Fruit fly (Drosophila melanogaster): ENCODE results near the gene CG33271.

Gene CG33271

DNA sequence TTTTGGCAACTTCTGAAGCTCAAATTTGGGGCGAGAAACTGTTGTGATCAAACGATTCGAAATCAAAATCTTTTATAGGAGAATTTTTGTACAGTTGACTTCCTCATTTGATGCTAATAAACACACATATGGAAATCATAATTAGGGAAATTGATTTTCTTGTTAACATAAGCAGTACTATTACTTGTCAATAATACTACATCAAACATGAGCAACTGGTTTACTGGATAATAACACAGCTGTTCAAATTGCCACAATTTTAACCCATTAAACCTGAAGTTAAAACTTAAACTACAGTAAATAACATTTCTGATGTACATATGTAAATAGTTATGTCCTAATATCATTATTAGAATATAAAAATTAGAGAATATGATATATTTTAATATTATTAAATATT is 2.6 kb upstream of the CG33271 start, which contains the start of gene CG43390 (continued):
- TF ChIP-seq cg (GFP tag; optimal IDR thresholded peaks at IDR 0.05) (no peak), CG12219 (GFP tag; optimal IDR thresholded peaks at IDR 0.05) (no peak), CG43689 (GFP tag; IDR thresholded peaks at IDR 0.05) (no peak), fu2 (GFP tag; optimal IDR thresholded peaks at IDR 0.05) (no peak), lab (GFP tag; optimal IDR thresholded peaks at IDR 0.05) (peak; percentile 88), luna (GFP tag; optimal IDR thresholded peaks at IDR 0.05) (peak; percentile 44), D19B (GFP tag; optimal IDR thresholded peaks at IDR 0.05) (peak; percentile 9), Six4 (GFP tag; optimal IDR thresholded peaks at IDR 0.05) (no peak), dm (GFP tag; optimal IDR thresholded peaks at IDR 0.05) (no peak), aop (GFP tag; IDR thresholded peaks at IDR 0.05) (no peak), sug (tag; optimal IDR thresholded peaks at IDR 0.05) (peak; percentile 39), CG30403 (GFP tag; optimal IDR thresholded peaks at IDR 0.05) (no peak), croc (GFP tag; conservative IDR thresholded peaks at IDR 0.05) (no peak), twi (tag; optimal IDR thresholded peaks at IDR 0.05) (no peak), trem (tag; optimal IDR thresholded peaks at IDR 0.05) (no peak), Pdp1 (GFP tag; optimal IDR thresholded peaks at IDR 0.05) (no peak), CrebB (tag; optimal IDR thresholded peaks at IDR 0.05) (peak; percentile 73), wek (GFP tag; optimal IDR thresholded peaks at IDR 0.05) (peak; percentile 48), CG4707 (GFP tag; optimal IDR thresholded peaks at IDR 0.05) (no peak), pho (GFP tag; optimal IDR thresholded peaks at IDR 0.05) (peak; percentile 27), CG18599 (GFP tag; optimal IDR thresholded peaks at IDR 0.05) (peak; percentile 76), jing (GFP tag; optimal IDR thresholded peaks at IDR 0.05) (no peak), Hey (tag; optimal IDR thresholded peaks at IDR 0.05) (peak; percentile 45), CG10543 (GFP tag; optimal IDR thresholded peaks at IDR 0.05) (no peak), CG12299 (tag; optimal IDR thresholded peaks at IDR 0.05) (peak; percentile 69), CG4730 (GFP tag; IDR thresholded peaks at IDR 0.05) (no peak), CG1603 (tag; optimal IDR thresholded peaks at IDR 0.05) (peak; percentile 41), Camta (GFP tag; optimal IDR thresholded peaks at IDR 0.05) (peak; percentile 7), her (GFP tag; optimal IDR thresholded peaks at IDR 0.05) (peak; percentile 16), CG2120 (GFP tag; optimal IDR thresholded peaks at IDR 0.05) (peak; percentile 59), CG7271 (tag; optimal IDR thresholded peaks at IDR 0.05) (no peak), NK7.1 (GFP tag; optimal IDR thresholded peaks at IDR 0.05) (no peak), crp (GFP tag; optimal IDR thresholded peaks at IDR 0.05) (no peak), HmgZ (tag; optimal IDR thresholded peaks at IDR 0.05) (peak; percentile 68), fd64A (GFP tag; optimal IDR thresholded peaks at IDR 0.05) (no peak), CG17568 (GFP tag; optimal IDR thresholded peaks at IDR 0.05) (peak; percentile 62), CoRest (tag; optimal IDR thresholded peaks at IDR 0.05) (peak; percentile 39), CG10267 (tag; optimal IDR thresholded peaks at IDR 0.05) (no peak), Chrac-16 (GFP tag; optimal IDR thresholded peaks at IDR 0.05) (no peak), CG34422 (GFP tag; IDR thresholded peaks at IDR 0.05) (no peak), Lim3 (GFP tag; IDR thresholded peaks at IDR 0.05) (no peak), bcd (GFP tag; optimal IDR thresholded peaks at IDR 0.05) (peak; percentile 29), lmd (GFP tag; IDR thresholded peaks at IDR 0.05) (no peak), CG17912 (GFP tag; optimal IDR thresholded peaks at IDR 0.05) (no peak), CG8944 (GFP tag; optimal IDR thresholded peaks at IDR 0.05) (no peak), gsb (GFP tag; IDR thresholded peaks at IDR 0.05) (peak; percentile 66), gro (GFP tag; optimal IDR thresholded peaks at IDR 0.05) (peak; percentile 59), gem (tag; optimal IDR thresholded peaks at IDR 0.05) (peak; percentile 59), NC2α (GFP tag; optimal IDR thresholded peaks at IDR 0.05) (no peak), Spps (tag; optimal IDR thresholded peaks at IDR 0.05) (no peak), onecut (GFP tag; IDR thresholded peaks at IDR 0.05) (no peak), dan (GFP tag; IDR thresholded peaks at IDR 0.05) (no peak)

All from whole organism, embryonic.